Fruit fly (Drosophila melanogaster) whole organism, embryonic: ENCODE results near the gene mRpS18B.
A peak's percentile ranks its signal among the peaks of the same experiment; 100 is the strongest.

Experiments
- B-H1 ChIP-seq: fragments of 200-800 bp; sonication (Bioruptor generic); IDR thresholded peaks from 3 replicates; pipeline ENCODE4 v1.3.6; 2022; ENCODE audit warnings: missing biosample characterization, missing genetic modification characterization
- Bgb ChIP-seq: fragments of 200-800 bp; sonication (Bioruptor generic); IDR thresholded peaks from 2 replicates; pipeline ENCODE4 v1.3.6; 2022; ENCODE audit warnings: missing biosample characterization, missing genetic modification characterization; ENCODE audit not compliant: partially characterized antibody
- Blimp-1 ChIP-seq: fragments of 200-800 bp; sonication (Bioruptor generic); optimal IDR thresholded peaks from 3 replicates; lab custom pipeline; 2018; ENCODE audit warnings: missing biosample characterization, missing genetic modification characterization, mild to moderate bottlenecking, moderate library complexity, missing genetic modification reagents
- C15 ChIP-seq: fragments of 200-800 bp; sonication (Bioruptor generic); IDR thresholded peaks from 3 replicates; pipeline ENCODE4 v1.3.6; 2022; ENCODE audit warnings: missing biosample characterization, missing genetic modification characterization
- CG11085 ChIP-seq: fragments of 200-800 bp; sonication (Bioruptor generic); IDR thresholded peaks from 2 replicates; pipeline ENCODE4 v1.3.6; 2022; ENCODE audit warnings: missing biosample characterization, missing genetic modification characterization
- CG11696 ChIP-seq: fragments of 200-800 bp; sonication (Bioruptor generic); IDR thresholded peaks from 2 replicates; pipeline ENCODE4 v1.3.6; 2022; ENCODE audit warnings: missing biosample characterization, missing genetic modification characterization
- CG12769 ChIP-seq: fragments of 200-800 bp; sonication (Bioruptor generic); optimal IDR thresholded peaks from 2 replicates; lab custom pipeline; 2019; ENCODE audit warnings: missing biosample characterization, mild to moderate bottlenecking, missing genetic modification characterization, moderate library complexity
- CG13123 ChIP-seq: fragments of 200-800 bp; sonication (Bioruptor generic); optimal IDR thresholded peaks from 2 replicates; lab custom pipeline; 2016; ENCODE audit warnings: missing biosample characterization, missing genetic modification characterization
- CG1529 ChIP-seq: fragments of 200-800 bp; sonication (Bioruptor generic); optimal IDR thresholded peaks from 3 replicates; lab custom pipeline; 2018; ENCODE audit warnings: missing biosample characterization, missing genetic modification characterization
- CG1602 ChIP-seq: fragments of 200-800 bp; sonication (Bioruptor generic); optimal IDR thresholded peaks from 3 replicates; lab custom pipeline; 2016; ENCODE audit warnings: missing biosample characterization, missing genetic modification characterization
- CG3407 ChIP-seq: fragments of 200-800 bp; sonication (Bioruptor generic); optimal IDR thresholded peaks from 2 replicates; lab custom pipeline; 2018; ENCODE audit warnings: missing biosample characterization, mild to moderate bottlenecking, missing genetic modification characterization
- CG34224 ChIP-seq: fragments of 200-800 bp; sonication (Bioruptor generic); IDR thresholded peaks from 3 replicates; pipeline ENCODE4 v1.3.6; 2022; ENCODE audit warnings: missing biosample characterization, missing genetic modification characterization; ENCODE audit not compliant: partially characterized antibody
- CG3847 ChIP-seq: fragments of 200-800 bp; sonication (Bioruptor generic); IDR thresholded peaks from 2 replicates; pipeline ENCODE4 v1.3.6; 2022; ENCODE audit warnings: missing biosample characterization, missing genetic modification characterization
- CG4328 ChIP-seq: fragments of 200-800 bp; sonication (Bioruptor generic); optimal IDR thresholded peaks from 3 replicates; lab custom pipeline; 2017; ENCODE audit warnings: missing biosample characterization, missing genetic modification reagents, missing genetic modification characterization
- CG6689 ChIP-seq: fragments of 200-800 bp; sonication (Bioruptor generic); IDR thresholded peaks from 2 replicates; pipeline ENCODE4 v1.3.6; 2022; ENCODE audit warnings: missing biosample characterization, missing genetic modification characterization
- CG6791 ChIP-seq: fragments of 200-800 bp; sonication (Bioruptor generic); IDR thresholded peaks from 3 replicates; pipeline ENCODE4 v1.3.6; 2022; ENCODE audit warnings: missing biosample characterization, missing genetic modification characterization; ENCODE audit not compliant: partially characterized antibody
- CG7271 ChIP-seq: fragments of 200-800 bp; sonication (Bioruptor generic); optimal IDR thresholded peaks from 2 replicates; lab custom pipeline; 2018; ENCODE audit warnings: missing biosample characterization, mild to moderate bottlenecking, missing genetic modification characterization, moderate library complexity
- CG7786 ChIP-seq: fragments of 200-800 bp; sonication (Bioruptor generic); optimal IDR thresholded peaks from 2 replicates; lab custom pipeline; 2016; ENCODE audit warnings: missing biosample characterization, missing genetic modification characterization
- CG8924 ChIP-seq: fragments of 200-800 bp; optimal IDR thresholded peaks from 3 replicates; lab custom pipeline; 2019; ENCODE audit warnings: missing biosample characterization, mild to moderate bottlenecking, missing genetic modification characterization, moderate library complexity
- CHES-1-like ChIP-seq: fragments of 200-800 bp; sonication (Bioruptor generic); optimal IDR thresholded peaks from 2 replicates; lab custom pipeline; 2016; ENCODE audit warnings: missing biosample characterization, missing genetic modification characterization
- Doc3 ChIP-seq: fragments of 200-800 bp; sonication (Bioruptor generic); IDR thresholded peaks from 3 replicates; pipeline ENCODE4 v1.3.6; 2022; ENCODE audit warnings: missing biosample characterization, missing genetic modification characterization; ENCODE audit not compliant: partially characterized antibody
- E2f2 ChIP-seq: fragments of 200-800 bp; sonication (Bioruptor generic); IDR thresholded peaks from 2 replicates; pipeline ENCODE4 v1.3.6; 2022; ENCODE audit warnings: missing biosample characterization, missing genetic modification characterization
- Elba2 ChIP-seq: fragments of 200-800 bp; sonication (Bioruptor generic); optimal IDR thresholded peaks from 3 replicates; lab custom pipeline; 2016; ENCODE audit warnings: missing biosample characterization, missing genetic modification characterization
- Gsc ChIP-seq: fragments of 200-800 bp; sonication (Bioruptor generic); IDR thresholded peaks from 2 replicates; pipeline ENCODE4 v1.3.6; 2022; ENCODE audit warnings: missing biosample characterization, missing genetic modification characterization
- Gug ChIP-seq: fragments of 200-800 bp; sonication (Bioruptor generic); IDR thresholded peaks from 4 replicates; pipeline ENCODE4 v1.3.6; 2022; ENCODE audit warnings: missing biosample characterization, missing genetic modification characterization
- HLH4C ChIP-seq: fragments of 200-800 bp; sonication (Bioruptor generic); IDR thresholded peaks from 3 replicates; pipeline ENCODE4 v1.3.6; 2022; ENCODE audit warnings: missing biosample characterization, missing genetic modification characterization; ENCODE audit not compliant: partially characterized antibody
- Kr ChIP-seq: fragments of 200-800 bp; sonication (Bioruptor generic); optimal IDR thresholded peaks from 2 replicates; lab custom pipeline; 2017; ENCODE audit warnings: missing biosample characterization, mild to moderate bottlenecking, missing genetic modification characterization
- MBD-R2 ChIP-seq: fragments of 200-800 bp; sonication (Bioruptor generic); IDR thresholded peaks from 2 replicates; pipeline ENCODE4 v1.3.6; 2022; ENCODE audit warnings: missing biosample characterization, missing genetic modification characterization
- Mes4 ChIP-seq: fragments of 200-800 bp; sonication (Bioruptor generic); optimal IDR thresholded peaks from 2 replicates; lab custom pipeline; 2016; ENCODE audit warnings: missing biosample characterization, missing genetic modification characterization
- Scr ChIP-seq: fragments of 200-800 bp; sonication (Bioruptor generic); IDR thresholded peaks from 2 replicates; pipeline ENCODE4 v1.3.6; 2022; ENCODE audit warnings: missing biosample characterization, missing genetic modification characterization; ENCODE audit not compliant: partially characterized antibody
- Vsx1 ChIP-seq: fragments of 200-800 bp; sonication (Bioruptor generic); optimal IDR thresholded peaks from 2 replicates; lab custom pipeline; 2017; ENCODE audit warnings: missing biosample characterization, mild to moderate bottlenecking, missing genetic modification characterization, missing genetic modification reagents
- ab ChIP-seq: fragments of 200-800 bp; sonication (Bioruptor generic); optimal IDR thresholded peaks from 2 replicates; lab custom pipeline; 2016; ENCODE audit warnings: missing biosample characterization, missing genetic modification characterization
- ash1 ChIP-seq: fragments of 200-800 bp; sonication (Bioruptor generic); optimal IDR thresholded peaks from 2 replicates; lab custom pipeline; 2018; ENCODE audit warnings: missing biosample characterization, mild to moderate bottlenecking, missing genetic modification characterization
- bowl ChIP-seq: fragments of 200-800 bp; sonication (Bioruptor generic); IDR thresholded peaks from 2 replicates; pipeline ENCODE4 v1.3.6; 2022; ENCODE audit warnings: missing biosample characterization, missing genetic modification characterization
- br ChIP-seq: fragments of >200 bp; optimal IDR thresholded peaks from 2 replicates; lab custom pipeline; 2017
- ci ChIP-seq: fragments of 200-800 bp; sonication (Bioruptor generic); IDR thresholded peaks from 3 replicates; pipeline ENCODE4 v1.3.6; 2022; ENCODE audit warnings: missing biosample characterization, missing genetic modification characterization
- corto ChIP-seq: fragments of 200-800 bp; sonication (Bioruptor generic); optimal IDR thresholded peaks from 2 replicates; lab custom pipeline; 2016; ENCODE audit warnings: missing biosample characterization, mild to moderate bottlenecking, missing genetic modification characterization, moderate library complexity
- croc ChIP-seq: fragments of 200-800 bp; sonication (Bioruptor generic); conservative IDR thresholded peaks from 3 replicates; pipeline ENCODE4 v1.3.6; 2022; ENCODE audit warnings: missing biosample characterization, missing genetic modification characterization
- ewg ChIP-seq: fragments of 200-800 bp; sonication (Bioruptor generic); optimal IDR thresholded peaks from 3 replicates; lab custom pipeline; 2017; ENCODE audit warnings: mild to moderate bottlenecking, missing biosample characterization, missing genetic modification reagents, missing genetic modification characterization
- eyg ChIP-seq: fragments of 200-800 bp; sonication (Bioruptor generic); optimal IDR thresholded peaks from 3 replicates; lab custom pipeline; 2016; ENCODE audit warnings: missing biosample characterization, missing genetic modification characterization
- fd64A ChIP-seq: fragments of 200-800 bp; sonication (Bioruptor generic); optimal IDR thresholded peaks from 3 replicates; lab custom pipeline; 2018; ENCODE audit warnings: missing biosample characterization, mild to moderate bottlenecking, missing genetic modification characterization
- gfzf ChIP-seq: fragments of 200-800 bp; sonication (Bioruptor generic); optimal IDR thresholded peaks from 2 replicates; lab custom pipeline; 2016; ENCODE audit warnings: missing biosample characterization, mild to moderate bottlenecking, missing genetic modification characterization, moderate library complexity
- insv ChIP-seq, 2 experiments: fragments of 200-800 bp; sonication (Bioruptor generic); optimal IDR thresholded peaks; 3 replicates each; lab custom pipeline; 2016 to 2018; ENCODE audit warnings: missing biosample characterization in 2 of 2, missing genetic modification characterization in 2 of 2
- mirr ChIP-seq: fragments of 200-800 bp; sonication (Bioruptor generic); optimal IDR thresholded peaks from 3 replicates; lab custom pipeline; 2018; ENCODE audit warnings: missing biosample characterization, mild to moderate bottlenecking, missing genetic modification characterization
- odd ChIP-seq: fragments of 200-800 bp; sonication (Bioruptor generic); optimal IDR thresholded peaks from 2 replicates; lab custom pipeline; 2017; ENCODE audit warnings: missing biosample characterization, mild to moderate bottlenecking, missing genetic modification characterization
- pita ChIP-seq: fragments of 200-800 bp; sonication (Bioruptor generic); optimal IDR thresholded peaks from 2 replicates; lab custom pipeline; 2017; ENCODE audit warnings: missing biosample characterization, mild to moderate bottlenecking, missing genetic modification characterization
- scrt ChIP-seq: fragments of 200-800 bp; sonication (Bioruptor generic); optimal IDR thresholded peaks from 2 replicates; lab custom pipeline; 2018; ENCODE audit warnings: missing biosample characterization, mild to moderate bottlenecking, missing genetic modification characterization, moderate library complexity
- slp2 ChIP-seq: fragments of 200-800 bp; sonication (Bioruptor generic); optimal IDR thresholded peaks from 2 replicates; lab custom pipeline; 2016; ENCODE audit warnings: missing biosample characterization, missing genetic modification characterization
- ssp ChIP-seq: fragments of 200-800 bp; sonication (Bioruptor generic); IDR thresholded peaks from 2 replicates; pipeline ENCODE4 v1.3.6; 2022; ENCODE audit warnings: missing biosample characterization, missing genetic modification characterization
- twi ChIP-seq: fragments of 200-800 bp; optimal IDR thresholded peaks from 2 replicates; lab custom pipeline; 2019; ENCODE audit warnings: missing biosample characterization, mild to moderate bottlenecking, missing genetic modification characterization, moderate library complexity

Gene mRpS18B

dm6 chr2L:20082965-20083855, 13.8 kb downstream of the mRpS18B start (continued):
- TF ChIP-seq Kr (GFP tag; lab: Kevin White, UChicago) (no peak), Vsx1 (GFP tag; lab: Kevin White, UChicago) (no peak), Gug (GFP tag; lab: Robert Waterston, UW) (no peak), Mes4 (GFP tag; lab: Kevin White, UChicago) (no peak), croc (GFP tag; lab: Robert Waterston, UW) (no peak), CG3847 (GFP tag; lab: Robert Waterston, UW) (no peak), Elba2 (GFP tag; lab: Kevin White, UChicago) (no peak), CHES-1-like (GFP tag; lab: Kevin White, UChicago) (no peak), CG7786 (no peak), CG8924 (tag; lab: Kevin White, UChicago) (no peak), CG13123 (GFP tag; lab: Kevin White, UChicago) (no peak), gfzf (GFP tag; lab: Kevin White, UChicago) (no peak), eyg (GFP tag; lab: Kevin White, UChicago) (no peak), br (lab: Kevin White, UChicago) (no peak), fd64A (no peak), CG6689 (GFP tag; lab: Robert Waterston, UW) (no peak), slp2 (GFP tag; lab: Kevin White, UChicago) (no peak), Bgb (GFP tag; lab: Robert Waterston, UW) (no peak), CG12769 (tag; lab: Kevin White, UChicago) (no peak), Doc3 (GFP tag; lab: Robert Waterston, UW) (no peak), B-H1 (GFP tag; lab: Robert Waterston, UW) (no peak; the same call in 2 of the 3 replicates), CG1529 (GFP tag; lab: Kevin White, UChicago) (no peak), Scr (GFP tag; lab: Robert Waterston, UW) (no peak), Gsc (GFP tag; lab: Robert Waterston, UW) (no peak), E2f2 (GFP tag; lab: Robert Waterston, UW) (no peak), mirr (GFP tag; lab: Kevin White, UChicago) (peak; percentile 48), ssp (GFP tag; lab: Robert Waterston, UW) (no peak), CG4328 (GFP tag; lab: Kevin White, UChicago) (no peak), odd (GFP tag; lab: Kevin White, UChicago) (no peak), ewg (GFP tag; lab: Kevin White, UChicago) (no peak), CG11696 (no peak), C15 (no peak), CG34224 (GFP tag; lab: Robert Waterston, UW) (0 out of 3 replicates have a peak, but pooled peaks have one; percentile 26), CG11085 (GFP tag; lab: Robert Waterston, UW) (no peak), scrt (no peak), CG7271 (no peak), HLH4C (GFP tag; lab: Robert Waterston, UW) (no peak), Blimp-1 (GFP tag; lab: Kevin White, UChicago) (peak; percentile 13), CG6791 (GFP tag; lab: Robert Waterston, UW) (no peak), CG1602 (peak; percentile 10), corto (GFP tag; lab: Kevin White, UChicago) (peak; percentile 64), ab (no peak), MBD-R2 (GFP tag; lab: Robert Waterston, UW) (no peak), CG3407 (GFP tag; lab: Kevin White, UChicago) (no peak), insv (GFP tag; optimal IDR thresholded peaks at IDR 0.05; lab: Kevin White, UChicago) (no peak), bowl (GFP tag; lab: Robert Waterston, UW) (no peak), pita (GFP tag; lab: Kevin White, UChicago) (no peak), ci (GFP tag; lab: Robert Waterston, UW) (no peak; the same call in 2 of the 3 replicates), ash1 (no peak), twi (tag; lab: Kevin White, UChicago) (no peak)
